Worm (Caenorhabditis elegans): ENCODE data around the gene col-152.
A peak's percentile ranks its signal among the peaks of the same experiment; 100 is the strongest.

Gene col-152

DNA sequence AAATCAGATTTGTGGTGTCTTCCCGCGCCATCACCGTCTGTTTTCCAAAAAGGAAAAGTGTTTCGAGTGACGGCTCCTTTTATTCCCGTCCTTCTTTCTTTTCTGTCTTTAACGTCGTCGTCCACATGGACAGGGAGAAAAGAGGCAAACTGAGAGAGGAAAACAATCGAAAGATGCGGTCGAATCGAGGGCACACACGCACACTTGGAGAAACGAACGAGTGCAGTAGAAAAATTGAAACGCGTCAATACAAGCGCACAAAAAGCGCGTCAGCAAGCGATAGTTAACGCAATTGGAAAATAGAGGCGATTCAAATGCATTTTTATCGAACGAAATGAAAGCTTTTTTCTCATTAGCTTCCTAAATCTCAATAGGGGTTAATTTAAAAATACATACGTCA, 23.9 kb upstream of the col-152 start:
- TF ChIP-seq rpc-1 (optimal IDR thresholded peaks at IDR 0.05) (no peak), rpc-1 (tag; optimal IDR thresholded peaks at IDR 0.05) (no peak), ztf-25 (GFP tag; IDR thresholded peaks at IDR 0.05) (no peak), hlh-26 (GFP tag; conservative IDR thresholded peaks at IDR 0.05) (no peak), B0261.1 (tag; optimal IDR thresholded peaks at IDR 0.05) (no peak), F37B4.10 (GFP tag; IDR thresholded peaks at IDR 0.05) (no peak), F52B5.7 (tag; optimal IDR thresholded peaks at IDR 0.05) (no peak), ceh-100 (GFP tag; IDR thresholded peaks at IDR 0.05) (0 out of 2 replicates have a peak, but pooled peaks have one; percentile 62), tbp1 (GFP tag; optimal IDR thresholded peaks at IDR 0.05) (peak; percentile 54), cebp-2 (GFP tag; IDR thresholded peaks at IDR 0.05) (no peak), tlf-1 (GFP tag; optimal IDR thresholded peaks at IDR 0.05) (peak; percentile 55), F49E8.2 (tag; optimal IDR thresholded peaks at IDR 0.05; ENCODE audit: insufficient read depth) (no peak), F57C9.4 (tag; optimal IDR thresholded peaks at IDR 0.05) (no peak), F33H1.4 (GFP tag; IDR thresholded peaks at IDR 0.05) (0 out of 2 replicates have a peak, but pooled peaks have one; percentile 40), C17E4.6 (GFP tag; IDR thresholded peaks at IDR 0.05) (no peak), F55B11.4 (tag; optimal IDR thresholded peaks at IDR 0.05; ENCODE audit: borderline replicate concordance, insufficient read depth) (no peak), snpc-3.4 (tag; optimal IDR thresholded peaks at IDR 0.05) (no peak), T07F8.4 (tag; optimal IDR thresholded peaks at IDR 0.05) (no peak), sea-2 (GFP tag; IDR thresholded peaks at IDR 0.05) (no peak), ets-4 (GFP tag; optimal IDR thresholded peaks at IDR 0.05) (no peak), F10E7.11 (tag; optimal IDR thresholded peaks at IDR 0.05) (no peak), cebp-1 (GFP tag; IDR thresholded peaks at IDR 0.05) (0 out of 2 replicates have a peak, but pooled peaks have one; percentile 46), cebp-1 (tag; optimal IDR thresholded peaks at IDR 0.05) (peak; percentile 90), ceh-58 (GFP tag; IDR thresholded peaks at IDR 0.05) (no peak), Y95B8A.8 (GFP tag; IDR thresholded peaks at IDR 0.05) (no peak), rec-8 (tag; optimal IDR thresholded peaks at IDR 0.05) (no peak), egrh-3 (GFP tag; IDR thresholded peaks at IDR 0.05) (no peak), unc-62 (GFP tag; optimal IDR thresholded peaks at IDR 0.05) (no peak), dox-1 (GFP tag; IDR thresholded peaks at IDR 0.05) (peak; percentile 86), ZK185.1 (tag; optimal IDR thresholded peaks at IDR 0.05; ENCODE audit: poor library complexity, severe bottlenecking) (peak; percentile 88), pbrm-1 (GFP tag; IDR thresholded peaks at IDR 0.05) (peak; percentile 88), attf-3 (GFP tag; conservative IDR thresholded peaks at IDR 0.05) (0 out of 2 replicates have a peak, but pooled peaks have one; percentile 59), C06A6.2 (GFP tag; conservative IDR thresholded peaks at IDR 0.05) (0 out of 2 replicates have a peak, but pooled peaks have one; percentile 60), Y67H2A.10 (GFP tag; conservative IDR thresholded peaks at IDR 0.05) (no peak), nhr-80 (tag; optimal IDR thresholded peaks at IDR 0.05) (peak; percentile 75), pha-4 (tag; optimal IDR thresholded peaks at IDR 0.05) (no peak), ekl-4 (GFP tag; IDR thresholded peaks at IDR 0.05) (peak; percentile 79), Y53G8AR.9 (GFP tag; conservative IDR thresholded peaks at IDR 0.05) (peak; percentile 81), ccch-3 (GFP tag; optimal IDR thresholded peaks at IDR 0.05) (no peak), zfh-2 (GFP tag; conservative IDR thresholded peaks at IDR 0.05) (peak; percentile 90), F22D6.2 (tag; optimal IDR thresholded peaks at IDR 0.05) (no peak), mcd-1 (GFP tag; IDR thresholded peaks at IDR 0.05) (peak; percentile 82), lsy-27 (tag; optimal IDR thresholded peaks at IDR 0.05; ENCODE audit: borderline replicate concordance, insufficient read depth) (no peak), K12H6.12 (tag; optimal IDR thresholded peaks at IDR 0.05) (peak; percentile 92), mes-4 (tag; optimal IDR thresholded peaks at IDR 0.05) (no peak), efl-1 (GFP tag; optimal IDR thresholded peaks at IDR 0.05) (peak; percentile 63), ceh-27 (GFP tag; optimal IDR thresholded peaks at IDR 0.05) (peak; percentile 88), gei-17 (GFP tag; optimal IDR thresholded peaks at IDR 0.05) (no peak), ztf-3 (GFP tag; optimal IDR thresholded peaks at IDR 0.05) (no peak)
